Worm (Caenorhabditis elegans): Measurements from ENCODE around the gene misc-1.

misc-1 gene

ce11 chrII:286551-286724 lies at the start of gene misc-1:
misc-1 (plus strand) TSS chrII:286625.
- TF ChIP-seq sea-2 (GFP tag; IDR thresholded peaks at IDR 0.05), result no peak
- TF ChIP-seq efl-1 (GFP tag; optimal IDR thresholded peaks at IDR 0.05), result no peak
- no peak for TF ChIP-seq lin-54 (GFP tag; optimal IDR thresholded peaks at IDR 0.05)
- TF ChIP-seq attf-3 (GFP tag; conservative IDR thresholded peaks at IDR 0.05), result no peak
- no peak for TF ChIP-seq ama-1 (optimal IDR thresholded peaks at IDR 0.05)
- no peak for TF ChIP-seq ama-1 (GFP tag; optimal IDR thresholded peaks at IDR 0.05)
- TF ChIP-seq tlf-1 (GFP tag; optimal IDR thresholded peaks at IDR 0.05), result no peak
- no peak for TF ChIP-seq atf-7 (tag; optimal IDR thresholded peaks at IDR 0.05)
- TF ChIP-seq ceh-91 (GFP tag; IDR thresholded peaks at IDR 0.05), result no peak
- TF ChIP-seq let-526 (GFP tag; IDR thresholded peaks at IDR 0.05), result no peak
- TF ChIP-seq attf-5 (GFP tag; optimal IDR thresholded peaks at IDR 0.05), result no peak
- TF ChIP-seq fkh-3 (tag; optimal IDR thresholded peaks at IDR 0.05), result no peak
- TF ChIP-seq unc-130 (GFP tag; optimal IDR thresholded peaks at IDR 0.05), result no peak
- TF ChIP-seq lin-26 (GFP tag; IDR thresholded peaks at IDR 0.05), result no peak
- TF ChIP-seq T07F8.4 (tag; optimal IDR thresholded peaks at IDR 0.05), result no peak

ce11 chrII:237721-238120 lies 48.7 kb upstream of the misc-1 start, which contains the start of gene laat-1:
laat-1 (minus strand) TSS chrII:237821.
- TF ChIP-seq C17E4.6 (GFP tag; IDR thresholded peaks at IDR 0.05) (no peak), F10E7.11 (tag; optimal IDR thresholded peaks at IDR 0.05) (no peak), bed-1 (GFP tag; IDR thresholded peaks at IDR 0.05) (0 out of 2 replicates have a peak, but pooled peaks have one; percentile 22), rec-8 (tag; optimal IDR thresholded peaks at IDR 0.05) (no peak), let-526 (GFP tag; IDR thresholded peaks at IDR 0.05) (no peak)

DNA sequence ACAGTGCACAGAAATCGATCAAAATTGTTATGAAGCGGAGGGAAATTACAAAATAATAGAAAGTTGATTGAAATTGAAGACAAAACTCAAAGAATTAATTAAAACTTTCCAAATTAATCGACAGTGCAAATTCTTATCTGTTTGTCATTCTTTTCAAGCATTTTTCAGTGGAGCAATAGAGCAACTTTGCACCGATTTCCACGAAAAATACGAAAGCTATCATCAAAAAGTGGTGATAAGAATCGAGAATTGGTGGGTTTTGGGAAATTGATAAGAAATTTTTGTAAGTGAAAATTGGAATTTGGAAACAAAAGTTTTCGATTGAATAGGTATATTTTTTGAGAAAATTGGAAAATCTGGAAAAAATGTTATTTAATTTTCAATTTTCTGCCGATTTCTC lies 46.4 kb upstream of the misc-1 start:
- no peak for TF ChIP-seq ccch-3 (GFP tag; optimal IDR thresholded peaks at IDR 0.05)
- peak; percentile 72 for TF ChIP-seq nhr-80 (tag; optimal IDR thresholded peaks at IDR 0.05)

ce11 chrII:247736-248135 lies 38.7 kb upstream of the misc-1 start:
- TF ChIP-seq zim-3 (tag; optimal IDR thresholded peaks at IDR 0.05), result no peak
- no peak for TF ChIP-seq C06A6.2 (GFP tag; conservative IDR thresholded peaks at IDR 0.05)
- TF ChIP-seq C17E4.6 (GFP tag; IDR thresholded peaks at IDR 0.05), result no peak
- TF ChIP-seq B0035.1 (tag; optimal IDR thresholded peaks at IDR 0.05), result no peak
- TF ChIP-seq ama-1 (optimal IDR thresholded peaks at IDR 0.05), result no peak
- no peak for TF ChIP-seq ama-1 (GFP tag; optimal IDR thresholded peaks at IDR 0.05)
- no peak for TF ChIP-seq tbp1 (GFP tag; optimal IDR thresholded peaks at IDR 0.05)
- no peak for TF ChIP-seq repo-1 (tag; optimal IDR thresholded peaks at IDR 0.05)
- no peak for TF ChIP-seq T26A5.8 (tag; optimal IDR thresholded peaks at IDR 0.05)
- TF ChIP-seq madf-10 (tag; optimal IDR thresholded peaks at IDR 0.05), result no peak
- no peak for TF ChIP-seq ztf-28 (GFP tag; IDR thresholded peaks at IDR 0.05)
- no peak for TF ChIP-seq ztf-18 (tag; optimal IDR thresholded peaks at IDR 0.05)
- no peak for TF ChIP-seq K12H6.12 (tag; optimal IDR thresholded peaks at IDR 0.05)
- no peak for TF ChIP-seq rec-8 (tag; optimal IDR thresholded peaks at IDR 0.05)
- TF ChIP-seq F39B2.1 (GFP tag; IDR thresholded peaks at IDR 0.05), result no peak
- TF ChIP-seq attf-6 (GFP tag; IDR thresholded peaks at IDR 0.05), result no peak
- TF ChIP-seq cebp-1 (GFP tag; IDR thresholded peaks at IDR 0.05), result no peak
- TF ChIP-seq cebp-1 (tag; optimal IDR thresholded peaks at IDR 0.05), result no peak
- TF ChIP-seq F10E7.11 (tag; optimal IDR thresholded peaks at IDR 0.05), result no peak
- no peak for TF ChIP-seq dpff-1 (tag; optimal IDR thresholded peaks at IDR 0.05)

- peak; percentile 41; the same call in 1 of the 2 replicates for TF ChIP-seq madf-3 (GFP tag; IDR thresholded peaks at IDR 0.05)
- peak; percentile 93 for TF ChIP-seq D2030.7 (GFP tag; IDR thresholded peaks at IDR 0.05)
- no peak for TF ChIP-seq hlh-26 (GFP tag; conservative IDR thresholded peaks at IDR 0.05)
- TF ChIP-seq ztf-28 (GFP tag; IDR thresholded peaks at IDR 0.05), result peak; percentile 89
- TF ChIP-seq nfya-2 (GFP tag; IDR thresholded peaks at IDR 0.05), result no peak
- peak; percentile 70 for TF ChIP-seq nhr-80 (tag; optimal IDR thresholded peaks at IDR 0.05)
- TF ChIP-seq ccch-3 (GFP tag; optimal IDR thresholded peaks at IDR 0.05), result peak; percentile 48
- no peak for TF ChIP-seq ceh-58 (GFP tag; IDR thresholded peaks at IDR 0.05)
- peak; percentile 93 for TF ChIP-seq C06A6.2 (GFP tag; conservative IDR thresholded peaks at IDR 0.05)
- peak; percentile 28 for TF ChIP-seq hrde-1 (tag; optimal IDR thresholded peaks at IDR 0.05; ENCODE audit: borderline replicate concordance)
- TF ChIP-seq ceh-27 (GFP tag; optimal IDR thresholded peaks at IDR 0.05), result peak; percentile 95
- TF ChIP-seq nhr-90 (tag; optimal IDR thresholded peaks at IDR 0.05), result peak; percentile 4
- peak; percentile 69 for TF ChIP-seq B0019.2 (GFP tag; conservative IDR thresholded peaks at IDR 0.05)
- no peak for TF ChIP-seq lag-1 (GFP tag; IDR thresholded peaks at IDR 0.05)
These were observed 31.3 kb upstream of the misc-1 start for ce11 chrII:255124-255523.

All from whole organism, young adult.